Fruit fly (Drosophila melanogaster) Kc167 (cell line): ENCODE measurements around the gene plx.

Experiments
- Myc ChIP-seq: fragments of >200 bp; optimal IDR thresholded peaks from 2 replicates; lab custom pipeline; 2017; ENCODE audit warnings: missing external identifiers
- Sin3A ChIP-seq: fragments of >200 bp; optimal IDR thresholded peaks from 2 replicates; lab custom pipeline; 2018; ENCODE audit warnings: missing external identifiers
- h ChIP-seq: fragments of >200 bp; optimal IDR thresholded peaks from 3 replicates; lab custom pipeline; 2018; ENCODE audit warnings: missing external identifiers
- psq ChIP-seq: fragments of >200 bp; optimal IDR thresholded peaks from 2 replicates; lab custom pipeline; 2017; ENCODE audit warnings: missing external identifiers

dm6 chr3R:5654692-5655181 is 30.9 kb upstream of the plx start, which contains the start of the genes elm and MED27:
- TF ChIP-seq psq: no peak
- TF ChIP-seq Sin3A (lab: Kevin White, UChicago): no peak
- TF ChIP-seq h: no peak
- no peak for TF ChIP-seq Myc (lab: Kevin White, UChicago)
